Worm (Caenorhabditis elegans) whole organism, L4/young adult: ENCODE measurements around the gene F54B11.10.

Experiments
- W03F9.2 ChIP-seq: fragments of 150-350 bp; optimal IDR thresholded peaks from 2 replicates; lab custom pipeline; 2014; ENCODE audit warnings: missing biosample characterization, missing genetic modification characterization
- dao-5 ChIP-seq: sonication (generic microtip); optimal IDR thresholded peaks from 2 replicates; lab custom pipeline; 2016; ENCODE audit warnings: missing genotype, missing genetic modification characterization, moderate library complexity, missing compliant biosample characterization
- him-1 ChIP-seq: sonication (generic microtip); optimal IDR thresholded peaks from 2 replicates; lab custom pipeline; 2016; ENCODE audit warnings: missing genotype, missing genetic modification reagents, missing genetic modification characterization, missing compliant biosample characterization

DNA sequence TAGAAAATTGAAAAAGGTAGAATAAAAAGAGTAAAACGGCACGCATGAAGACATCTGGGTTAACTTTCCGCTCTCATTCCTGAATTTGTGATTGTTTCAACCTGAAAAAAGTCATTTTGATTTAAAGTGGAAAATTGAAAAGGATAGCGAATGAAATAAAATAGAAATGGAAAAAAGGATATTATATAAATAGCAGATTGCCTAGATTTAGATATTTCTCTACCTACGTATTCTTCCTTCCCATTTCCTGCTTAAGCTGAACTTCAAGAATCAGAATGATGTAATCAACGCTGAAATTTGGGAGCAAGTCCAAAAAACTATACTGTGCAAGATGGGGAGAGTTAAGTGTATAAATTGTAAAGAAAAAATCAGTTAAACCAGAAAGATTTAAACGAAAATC lies 12.1 kb upstream of the F54B11.10 start, which contains the start of gene R01E6.7:
- TF ChIP-seq dao-5 (tag; lab: Kevin White, UChicago) (no peak), W03F9.2 (tag; lab: Kevin White, UChicago) (no peak), him-1 (tag; lab: Kevin White, UChicago) (no peak)
